Worm (Caenorhabditis elegans) whole organism, dauer: ENCODE measurements around the gene Y49F6B.9.
"Not testable (repeated sequence)": the region's sequence is repeated elsewhere in the genome, so short reads cannot be mapped to it uniquely, and the experiment has no call there.

ENCODE experiments used
- unc-62 ChIP-seq: sonication (generic microtip); optimal IDR thresholded peaks from 2 replicates; lab custom pipeline; 2017; ENCODE audit warnings: missing biosample characterization, missing genetic modification reagents, missing genetic modification characterization

The Y49F6B.9 gene

DNA sequence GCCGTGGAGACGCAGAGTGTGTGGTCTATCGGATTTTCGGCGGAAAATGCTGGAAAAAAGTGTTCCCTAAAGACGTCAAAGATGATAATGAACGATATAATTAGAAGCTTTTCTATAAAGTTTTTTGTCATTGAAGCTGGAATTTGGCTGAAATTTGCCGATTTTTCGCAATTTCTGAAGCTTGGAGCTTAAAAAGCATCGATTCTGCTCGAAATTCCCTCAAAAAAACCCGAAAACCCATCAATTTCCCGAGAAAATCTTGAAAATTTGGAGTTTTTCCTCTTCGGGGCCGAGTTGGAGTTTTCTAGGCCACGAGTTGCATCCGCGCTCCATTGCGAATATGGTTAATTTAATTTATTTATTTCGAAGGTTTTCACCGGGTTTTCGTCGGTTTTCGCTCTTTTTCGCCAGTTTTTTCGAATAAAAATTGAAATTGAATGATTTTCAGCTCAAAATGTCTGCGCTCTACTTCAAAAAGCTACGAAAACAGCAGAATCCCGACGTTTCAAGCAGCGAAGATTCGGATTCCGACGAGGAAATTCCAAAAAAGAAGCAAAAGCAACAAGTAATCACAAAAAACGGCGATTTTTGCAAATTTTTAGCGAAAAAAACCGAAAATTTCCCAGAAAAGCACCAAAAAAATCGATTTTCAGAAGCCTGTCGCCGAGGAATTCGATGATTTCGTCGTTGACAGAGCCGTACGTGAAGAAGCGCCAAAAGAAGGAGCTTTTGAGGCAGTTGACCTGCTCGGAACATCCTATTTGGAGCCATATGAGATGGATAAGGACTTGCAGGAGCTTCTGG is 3.5 kb upstream of the Y49F6B.9 start, which contains the start of the genes col-71 and Y49F6B.2:
col-71 (minus strand) TSS at position 51 of the 804 bp plus-strand sequence.
Y49F6B.2 (plus strand) TSS at position 449 of the 804 bp plus-strand sequence.
- TF ChIP-seq unc-62 (GFP tag; lab: Kevin White, UChicago), result no peak

- TF ChIP-seq unc-62 (GFP tag; lab: Kevin White, UChicago), result no peak
Measured at ce11 chrII:3502011-3502410, 2.8 kb upstream of the Y49F6B.9 start.

DNA sequence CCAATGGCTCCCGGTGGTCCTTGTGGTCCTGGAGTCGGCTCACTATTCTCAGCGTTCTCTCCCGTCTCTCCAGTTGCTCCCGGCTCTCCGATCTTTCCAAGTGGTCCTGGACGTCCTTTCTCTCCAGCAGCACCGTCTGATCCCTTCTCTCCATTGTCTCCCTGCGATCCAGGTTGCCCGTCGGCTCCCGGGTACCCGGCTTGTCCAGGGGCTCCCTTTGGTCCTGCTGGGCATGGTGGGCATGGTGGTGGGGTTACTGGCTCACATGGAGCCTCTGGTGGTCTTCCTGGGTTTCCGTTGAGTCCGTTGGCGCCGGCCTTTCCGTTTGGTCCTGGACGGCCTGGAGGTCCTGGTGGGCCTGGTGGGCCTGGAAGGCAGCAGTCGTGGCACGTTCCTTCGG is 1.2 kb upstream of the Y49F6B.9 start:
- TF ChIP-seq unc-62 (GFP tag; lab: Kevin White, UChicago), result no peak

ce11 chrII:3490797-3491196 is 8.4 kb downstream of the Y49F6B.9 start, which contains the start of gene fbxb-112:
fbxb-112 (plus strand) TSS chrII:3491097.
- TF ChIP-seq unc-62 (GFP tag; lab: Kevin White, UChicago), result not testable (repeated sequence)

ce11 chrII:3482231-3482630 is 17.0 kb downstream of the Y49F6B.9 start, which contains the start of gene smu-2:
smu-2 (plus strand) TSS chrII:3482408.
- no peak for TF ChIP-seq unc-62 (GFP tag; lab: Kevin White, UChicago)

- no peak for TF ChIP-seq unc-62 (GFP tag; lab: Kevin White, UChicago)
Measured at ce11 chrII:3481584-3481983, 17.6 kb downstream of the Y49F6B.9 start, which contains the start of gene Y49F6B.8. Y49F6B.8 (minus strand) TSS chrII:3481684.

ce11 chrII:3477171-3477570 is 22.0 kb downstream of the Y49F6B.9 start, which contains the start of gene fbxb-104:
fbxb-104 (minus strand) TSS chrII:3477271.
- no peak for TF ChIP-seq unc-62 (GFP tag; lab: Kevin White, UChicago)

DNA sequence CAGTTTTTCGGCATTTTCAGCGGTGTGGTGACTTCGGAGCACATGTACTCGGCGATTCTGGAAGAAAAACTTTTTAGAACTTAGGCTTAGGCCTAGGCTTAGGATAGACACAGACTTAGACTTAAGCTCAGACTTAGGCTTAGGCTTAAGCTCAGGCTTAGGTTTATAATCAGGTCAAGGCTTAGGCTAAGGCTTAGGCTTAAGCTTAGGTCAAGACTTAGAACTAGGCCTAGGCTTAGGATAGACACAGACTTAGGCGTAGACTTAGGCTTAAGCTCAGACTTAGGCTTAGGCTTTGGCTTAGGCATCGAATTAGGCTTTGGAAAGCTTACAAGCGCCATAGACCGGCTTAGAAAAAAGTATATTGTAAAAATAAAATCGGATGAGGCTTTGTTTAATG is 22.7 kb downstream of the Y49F6B.9 start:
- no peak for TF ChIP-seq unc-62 (GFP tag; lab: Kevin White, UChicago)

DNA sequence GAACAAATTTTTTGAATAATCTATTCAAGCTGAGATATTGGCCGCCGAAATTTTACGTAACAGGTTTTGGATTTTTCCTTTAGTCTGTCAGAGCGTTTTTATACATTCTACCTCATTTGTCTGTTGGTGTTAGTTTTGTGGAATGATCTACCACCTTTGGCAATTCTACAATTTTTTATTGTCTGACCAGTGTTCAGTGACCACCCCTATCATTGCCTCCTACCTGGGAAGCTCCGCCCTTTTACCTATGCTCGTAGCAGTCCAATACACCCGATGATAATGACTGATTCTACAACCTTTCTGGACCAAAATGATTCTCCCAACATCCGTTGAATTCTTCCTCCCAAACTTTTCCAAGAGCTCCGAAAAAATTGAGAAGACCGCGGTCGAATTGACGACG is 25.4 kb downstream of the Y49F6B.9 start, which contains the start of gene sdz-32:
sdz-32 (plus strand) TSS at position 301 of the 400 bp plus-strand sequence.
- no peak for TF ChIP-seq unc-62 (GFP tag; lab: Kevin White, UChicago)

DNA sequence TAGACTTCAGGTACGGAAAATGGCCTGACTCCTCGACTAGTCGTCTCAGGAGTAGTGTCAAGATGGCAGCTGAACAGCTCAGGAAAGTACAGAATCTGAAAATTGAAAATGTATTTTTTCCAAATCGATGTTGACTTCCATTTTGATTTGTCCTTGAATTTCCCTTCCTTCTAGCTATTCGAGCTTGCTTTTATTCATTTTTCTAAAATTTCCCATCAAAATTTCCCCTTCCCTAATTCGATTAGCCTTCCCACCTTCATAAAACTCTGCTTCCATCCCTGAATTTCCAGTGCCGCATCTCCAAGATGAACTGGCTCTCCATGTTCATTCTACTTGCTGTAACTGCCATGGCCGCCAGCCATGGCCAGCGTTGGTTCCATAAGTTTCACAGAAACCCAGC is 26.4 kb downstream of the Y49F6B.9 start, which contains the start of gene Y49F6B.6:
Y49F6B.6 (plus strand) TSS at position 301 of the 400 bp plus-strand sequence.
- no peak for TF ChIP-seq unc-62 (GFP tag; lab: Kevin White, UChicago)

DNA sequence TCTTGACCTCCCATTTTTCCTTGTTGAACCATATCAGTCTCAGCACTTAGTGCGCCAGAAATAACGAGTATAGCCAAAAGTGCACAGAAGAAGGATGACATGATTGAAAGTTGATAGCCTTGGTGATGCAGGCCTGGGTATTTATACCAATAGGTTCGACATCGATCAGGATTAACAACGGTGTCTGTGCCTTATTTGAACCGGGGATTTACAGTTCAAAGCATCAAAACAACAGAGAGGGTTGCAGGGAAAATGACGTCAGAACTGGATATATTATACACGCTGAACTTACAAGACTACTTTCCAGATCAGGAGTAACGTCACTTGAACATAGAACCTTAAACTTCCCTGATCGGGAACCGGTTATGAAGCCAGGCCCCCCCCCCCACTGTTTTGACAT is 26.9 kb downstream of the Y49F6B.9 start, which contains the start of gene Y49F6B.12:
Y49F6B.12 (minus strand) TSS at position 101 of the 400 bp plus-strand sequence.
- TF ChIP-seq unc-62 (GFP tag; lab: Kevin White, UChicago), result no peak

DNA sequence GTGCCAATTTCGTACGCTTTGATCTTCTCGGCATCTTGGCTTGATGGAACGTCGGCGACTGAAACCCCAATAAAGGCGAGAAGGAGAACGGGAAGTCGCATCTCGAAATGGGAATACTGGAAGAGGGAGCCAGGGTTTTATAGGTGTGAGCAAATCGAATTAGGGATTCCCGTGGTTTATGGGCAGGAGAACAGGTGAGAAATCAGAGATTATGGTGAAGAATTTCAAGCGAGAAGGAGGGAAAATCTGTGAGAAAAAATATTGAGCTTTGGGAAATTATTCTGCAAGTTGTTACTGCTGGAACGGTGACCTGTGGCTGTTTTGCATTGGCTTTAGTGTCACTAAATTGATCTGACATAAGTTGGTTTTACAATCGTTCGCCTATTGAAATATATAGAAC is 27.6 kb downstream of the Y49F6B.9 start, which contains the start of gene Y49F6B.13:
Y49F6B.13 (minus strand) TSS at position 101 of the 400 bp plus-strand sequence.
- no peak for TF ChIP-seq unc-62 (GFP tag; lab: Kevin White, UChicago)

- TF ChIP-seq unc-62 (GFP tag; lab: Kevin White, UChicago), result no peak
Measured at ce11 chrII:3470549-3470948, 28.6 kb downstream of the Y49F6B.9 start, which contains the start of gene Y49F6B.20. Y49F6B.20 (minus strand) TSS chrII:3470649.

ce11 chrII:3464580-3464979 is 34.6 kb downstream of the Y49F6B.9 start, which contains the start of gene C16C8.10:
C16C8.10 (minus strand) TSS chrII:3464680.
- not testable (repeated sequence) for TF ChIP-seq unc-62 (GFP tag; lab: Kevin White, UChicago)

ce11 chrII:3463097-3463496 is 36.1 kb downstream of the Y49F6B.9 start, which contains the start of gene C16C8.9:
C16C8.9 (minus strand) TSS chrII:3463197.
- TF ChIP-seq unc-62 (GFP tag; lab: Kevin White, UChicago), result no peak

ce11 chrII:3461586-3461985 is 37.6 kb downstream of the Y49F6B.9 start, which contains the start of gene C16C8.8:
C16C8.8 (minus strand) TSS chrII:3461686.
- no peak for TF ChIP-seq unc-62 (GFP tag; lab: Kevin White, UChicago)
